Worm (Caenorhabditis elegans): ENCODE data around the gene rgs-5.

The rgs-5 gene

ce11 chrIII:5680141-5680540 lies 18.2 kb upstream of the rgs-5 start, which contains the start of gene pst-2 (continued):
- TF ChIP-seq xnd-1 (tag; optimal IDR thresholded peaks at IDR 0.05) (peak; percentile 3), hrde-1 (tag; optimal IDR thresholded peaks at IDR 0.05; ENCODE audit: borderline replicate concordance) (peak; percentile 74), him-1 (tag; optimal IDR thresholded peaks at IDR 0.05) (peak; percentile 47), sea-2 (GFP tag; IDR thresholded peaks at IDR 0.05) (no peak), F33H1.4 (GFP tag; IDR thresholded peaks at IDR 0.05) (peak; percentile 22; the same call in 1 of the 2 replicates), madf-10 (tag; optimal IDR thresholded peaks at IDR 0.05) (no peak), repo-1 (tag; optimal IDR thresholded peaks at IDR 0.05) (no peak), rpc-1 (optimal IDR thresholded peaks at IDR 0.05) (no peak), rpc-1 (tag; optimal IDR thresholded peaks at IDR 0.05) (no peak), hmg-20 (GFP tag; IDR thresholded peaks at IDR 0.05) (no peak), lir-1 (GFP tag; conservative IDR thresholded peaks at IDR 0.05) (no peak), ccch-3 (GFP tag; optimal IDR thresholded peaks at IDR 0.05) (no peak), Y53F4B.3 (GFP tag; IDR thresholded peaks at IDR 0.05) (no peak), ceh-91 (GFP tag; IDR thresholded peaks at IDR 0.05) (no peak), nhr-179 (tag; optimal IDR thresholded peaks at IDR 0.05) (no peak), F22D6.2 (tag; optimal IDR thresholded peaks at IDR 0.05) (no peak)

- no peak for TF ChIP-seq repo-1 (tag; optimal IDR thresholded peaks at IDR 0.05)
- TF ChIP-seq ZK185.1 (tag; optimal IDR thresholded peaks at IDR 0.05; ENCODE audit: poor library complexity, severe bottlenecking) = no peak
- no peak for TF ChIP-seq ceh-79 (tag; optimal IDR thresholded peaks at IDR 0.05)
- no peak for TF ChIP-seq cebp-2 (GFP tag; IDR thresholded peaks at IDR 0.05)
- no peak for TF ChIP-seq hsf-1 (GFP tag; IDR thresholded peaks at IDR 0.05)
- TF ChIP-seq attf-5 (GFP tag; optimal IDR thresholded peaks at IDR 0.05) = no peak
- TF ChIP-seq rec-8 (tag; optimal IDR thresholded peaks at IDR 0.05) = no peak
- TF ChIP-seq ztf-3 (GFP tag; optimal IDR thresholded peaks at IDR 0.05) = no peak
- TF ChIP-seq cebp-1 (GFP tag; IDR thresholded peaks at IDR 0.05) = no peak
- TF ChIP-seq cebp-1 (tag; optimal IDR thresholded peaks at IDR 0.05) = no peak
- no peak for TF ChIP-seq rcor-1 (GFP tag; IDR thresholded peaks at IDR 0.05)
Measured at ce11 chrIII:5683998-5684397, 14.4 kb upstream of the rgs-5 start, which contains the start of gene rcan-1. Gene rcan-1 (minus strand): TSS chrIII:5684098.

- peak; percentile 40 for TF ChIP-seq nhr-80 (tag; optimal IDR thresholded peaks at IDR 0.05)
- no peak for TF ChIP-seq F10E7.11 (tag; optimal IDR thresholded peaks at IDR 0.05)
- TF ChIP-seq K12H6.12 (tag; optimal IDR thresholded peaks at IDR 0.05) = peak; percentile 47
- 0 out of 2 replicates have a peak, but pooled peaks have one; percentile 13 for TF ChIP-seq attf-3 (GFP tag; conservative IDR thresholded peaks at IDR 0.05)
- peak; percentile 5 for TF ChIP-seq attf-5 (GFP tag; optimal IDR thresholded peaks at IDR 0.05)
- TF ChIP-seq F57A8.1 (GFP tag; optimal IDR thresholded peaks at IDR 0.05) = no peak
- TF ChIP-seq tlf-1 (GFP tag; optimal IDR thresholded peaks at IDR 0.05) = no peak
- TF ChIP-seq ZK185.1 (tag; optimal IDR thresholded peaks at IDR 0.05; ENCODE audit: poor library complexity, severe bottlenecking) = peak; percentile 6
- TF ChIP-seq nfyb-1 (GFP tag; IDR thresholded peaks at IDR 0.05) = no peak
- TF ChIP-seq aptf-3 (GFP tag; IDR thresholded peaks at IDR 0.05) = no peak
- peak; percentile 44; the same call in 1 of the 2 replicates for TF ChIP-seq hmg-1.2 (GFP tag; IDR thresholded peaks at IDR 0.05)
- no peak for TF ChIP-seq cebp-1 (GFP tag; IDR thresholded peaks at IDR 0.05)
- peak; percentile 67 for TF ChIP-seq cebp-1 (tag; optimal IDR thresholded peaks at IDR 0.05)
Measured at ce11 chrIII:5688246-5688645, 10.1 kb upstream of the rgs-5 start.

- TF ChIP-seq nhr-120 (GFP tag; IDR thresholded peaks at IDR 0.05) (no peak), F37B4.10 (GFP tag; IDR thresholded peaks at IDR 0.05) (no peak), K12H6.12 (tag; optimal IDR thresholded peaks at IDR 0.05) (no peak), madf-10 (tag; optimal IDR thresholded peaks at IDR 0.05) (no peak), nhr-27 (tag; optimal IDR thresholded peaks at IDR 0.05) (no peak), F52B5.7 (tag; optimal IDR thresholded peaks at IDR 0.05) (no peak), snpc-3.4 (tag; optimal IDR thresholded peaks at IDR 0.05) (no peak), zfh-2 (GFP tag; conservative IDR thresholded peaks at IDR 0.05) (no peak), Y79H2A.3 (GFP tag; conservative IDR thresholded peaks at IDR 0.05) (no peak), ZK185.1 (tag; optimal IDR thresholded peaks at IDR 0.05; ENCODE audit: poor library complexity, severe bottlenecking) (no peak), mes-4 (tag; optimal IDR thresholded peaks at IDR 0.05) (no peak), nfya-1 (tag; optimal IDR thresholded peaks at IDR 0.05; ENCODE audit: borderline replicate concordance, insufficient read depth) (no peak), hsf-1 (GFP tag; IDR thresholded peaks at IDR 0.05) (no peak), Y53F4B.3 (GFP tag; IDR thresholded peaks at IDR 0.05) (no peak), F57C9.4 (tag; optimal IDR thresholded peaks at IDR 0.05) (no peak)
Measured at ce11 chrIII:5691826-5692225, 6.5 kb upstream of the rgs-5 start.
